Worm (Caenorhabditis elegans): Measurements from ENCODE around the gene dlhd-1.

- TF ChIP-seq ets-4 (GFP tag; optimal IDR thresholded peaks at IDR 0.05), result no peak
- no peak for TF ChIP-seq nfya-1 (tag; optimal IDR thresholded peaks at IDR 0.05; ENCODE audit: borderline replicate concordance, insufficient read depth)
These were observed 48.7 kb downstream of the dlhd-1 start, which contains the start of the genes sut-1 and eri-3 for ce11 chrII:1123208-1123607.
